Worm (Caenorhabditis elegans): ENCODE data around the gene srz-63.
"Not testable (repeated sequence)": the region's sequence is repeated elsewhere in the genome, so short reads cannot be mapped to it uniquely, and the experiment has no call there.

DNA sequence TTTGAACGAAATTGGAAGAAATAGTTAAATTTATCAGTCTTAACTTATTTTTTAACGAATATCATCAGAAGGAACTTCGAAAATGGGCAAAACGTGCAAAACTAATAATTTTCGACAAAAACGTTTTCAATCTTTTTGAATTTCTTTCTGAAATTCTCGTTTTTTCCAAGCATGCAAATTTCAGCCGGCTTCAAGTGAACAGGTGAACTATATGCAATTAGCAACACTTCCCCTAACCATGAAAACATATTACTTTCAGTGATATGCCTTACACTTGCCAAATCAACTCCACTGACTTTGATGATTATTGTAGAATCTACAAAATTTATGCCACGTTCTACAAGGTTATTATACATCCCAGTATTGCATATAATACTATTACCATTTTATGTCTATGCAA is at the start of gene srz-63:
- not testable (repeated sequence) for TF ChIP-seq attf-5 (GFP tag; optimal IDR thresholded peaks at IDR 0.05); egl-44 (GFP tag; IDR thresholded peaks at IDR 0.05); ama-1 (optimal IDR thresholded peaks at IDR 0.05); ama-1 (GFP tag; optimal IDR thresholded peaks at IDR 0.05); rpc-1 (optimal IDR thresholded peaks at IDR 0.05); rpc-1 (tag; optimal IDR thresholded peaks at IDR 0.05); rec-8 (tag; optimal IDR thresholded peaks at IDR 0.05); F33H1.4 (GFP tag; IDR thresholded peaks at IDR 0.05); nhr-90 (tag; optimal IDR thresholded peaks at IDR 0.05); aptf-2 (GFP tag; conservative IDR thresholded peaks at IDR 0.05); F37B4.10 (GFP tag; IDR thresholded peaks at IDR 0.05); nfya-1 (tag; optimal IDR thresholded peaks at IDR 0.05; ENCODE audit: borderline replicate concordance, insufficient read depth); F10E7.11 (tag; optimal IDR thresholded peaks at IDR 0.05); unc-62 (GFP tag; optimal IDR thresholded peaks at IDR 0.05); ceh-79 (tag; optimal IDR thresholded peaks at IDR 0.05)
